Worm (Caenorhabditis elegans) whole organism, early embryonic: ENCODE results near the gene rad-51.

ENCODE experiments used
- ama-1 ChIP-seq: fragments of 150-350 bp; optimal IDR thresholded peaks from 2 replicates; lab custom pipeline; 2014
- hmg-4 ChIP-seq: fragments of 200-800 bp; sonication (Bioruptor generic); optimal IDR thresholded peaks from 2 replicates; lab custom pipeline; 2018; ENCODE audit warnings: mild to moderate bottlenecking, missing genetic modification characterization, missing compliant biosample characterization
- tbx-37 ChIP-seq: fragments of 200-800 bp; sonication (Bioruptor generic); conservative IDR thresholded peaks from 2 replicates; pipeline ENCODE4 v1.3.6; 2022; ENCODE audit warnings: missing genetic modification reagents, missing genetic modification characterization, missing compliant biosample characterization

ce11 chrIV:10318199-10318598, 34.2 kb upstream of the rad-51 start, which contains the start of gene R09E10.2:
- TF ChIP-seq ama-1 (lab: Kevin White, UChicago) (no peak), hmg-4 (GFP tag; lab: Kevin White, UChicago) (no peak), tbx-37 (GFP tag; lab: Robert Waterston, UW) (no peak)
